Fruit fly (Drosophila melanogaster) whole organism, wandering third instar larva: ENCODE measurements around the gene CG15696.
A peak's percentile ranks its signal among the peaks of the same experiment; 100 is the strongest.

Source experiments
- Abd-B ChIP-seq: fragments of >200 bp; optimal IDR thresholded peaks from 2 replicates; lab custom pipeline; 2017; ENCODE audit warnings: missing biosample characterization, missing genetic modification characterization
- CG32264 ChIP-seq: fragments of 200-800 bp; sonication (Bioruptor generic); optimal IDR thresholded peaks from 2 replicates; lab custom pipeline; 2016; ENCODE audit warnings: missing biosample characterization, missing genetic modification characterization
- CrebA ChIP-seq: fragments of 200-800 bp; sonication (Bioruptor generic); optimal IDR thresholded peaks from 2 replicates; lab custom pipeline; 2016; ENCODE audit warnings: missing biosample characterization, mild to moderate bottlenecking, missing genetic modification characterization, borderline replicate concordance
- Dif ChIP-seq: fragments of 200-275, 200-300 bp; sonication (Bioruptor generic); optimal IDR thresholded peaks from 2 replicates; lab custom pipeline; 2018; ENCODE audit warnings: missing biosample characterization, missing genetic modification characterization; ENCODE audit not compliant: partially characterized antibody
- GATAd ChIP-seq: sonication (Bioruptor generic); optimal IDR thresholded peaks from 2 replicates; lab custom pipeline; 2016; ENCODE audit warnings: missing biosample characterization, missing genetic modification characterization
- HLH106 ChIP-seq: fragments of 200-800 bp; optimal IDR thresholded peaks from 3 replicates; lab custom pipeline; 2019; ENCODE audit warnings: missing biosample characterization, mild to moderate bottlenecking, missing genetic modification characterization, moderate library complexity
- Hnf4 ChIP-seq: fragments of 200-800 bp; sonication (Bioruptor generic); optimal IDR thresholded peaks from 2 replicates; lab custom pipeline; 2016; ENCODE audit warnings: missing biosample characterization, mild to moderate bottlenecking, missing genetic modification characterization
- Hr78 ChIP-seq: fragments of >200 bp; optimal IDR thresholded peaks from 2 replicates; lab custom pipeline; 2017; ENCODE audit warnings: missing biosample characterization, missing genetic modification characterization
- Jra ChIP-seq: sonication (Bioruptor generic); optimal IDR thresholded peaks from 2 replicates; lab custom pipeline; 2016; ENCODE audit warnings: missing biosample characterization, missing genetic modification characterization
- Mio ChIP-seq: sonication (Bioruptor generic); optimal IDR thresholded peaks from 2 replicates; lab custom pipeline; 2016; ENCODE audit warnings: missing biosample characterization, missing genetic modification characterization
- N ChIP-seq: fragments of >200 bp; optimal IDR thresholded peaks from 2 replicates; lab custom pipeline; 2018; ENCODE audit warnings: missing biosample characterization, missing external identifiers, missing genetic modification characterization
- Rel ChIP-seq, 2 experiments: fragments of 200-800 bp; sonication (Bioruptor generic) in 1 of 2; optimal IDR thresholded peaks; 2 replicates in 1 of 2; 3 replicates in 1 of 2; lab custom pipeline; 2016 to 2019; ENCODE audit warnings: mild to moderate bottlenecking in 2 of 2, missing biosample characterization in 2 of 2, missing genetic modification characterization in 2 of 2, moderate library complexity in 1 of 2
- Sp1 ChIP-seq: fragments of 200-800 bp; sonication (Bioruptor generic); optimal IDR thresholded peaks from 3 replicates; lab custom pipeline; 2019; ENCODE audit warnings: missing biosample characterization, mild to moderate bottlenecking, missing genetic modification characterization, moderate library complexity
- dl ChIP-seq, 2 experiments: fragments of 175-275, 200-275 bp in 1 of 2; fragments of 200-275 bp in 1 of 2; sonication (Bioruptor generic); optimal IDR thresholded peaks; lab custom pipeline; 2018; ENCODE audit warnings: mild to moderate bottlenecking in 2 of 2, missing biosample characterization in 2 of 2, missing genetic modification characterization in 2 of 2, moderate library complexity in 2 of 2; ENCODE audit not compliant: partially characterized antibody in 2 of 2, insufficient read depth in 1 of 2
- dmrt93B ChIP-seq: fragments of 200-800 bp; sonication (Bioruptor generic); optimal IDR thresholded peaks from 2 replicates; lab custom pipeline; 2018; ENCODE audit warnings: missing biosample characterization, mild to moderate bottlenecking, missing genetic modification characterization
- dsf ChIP-seq: sonication (Bioruptor generic); optimal IDR thresholded peaks from 2 replicates; lab custom pipeline; 2016; ENCODE audit warnings: missing biosample characterization, missing genetic modification characterization, borderline replicate concordance
- ey ChIP-seq: fragments of 200-800 bp; sonication (Bioruptor generic); optimal IDR thresholded peaks from 2 replicates; lab custom pipeline; 2016; ENCODE audit warnings: missing biosample characterization, missing genetic modification characterization
- foxo ChIP-seq, 2 experiments: fragments of 200-800 bp; sonication (Bioruptor generic); optimal IDR thresholded peaks; 2 replicates in 1 of 2; 3 replicates in 1 of 2; lab custom pipeline; 2016 to 2017; ENCODE audit warnings: missing biosample characterization in 2 of 2, missing genetic modification characterization in 2 of 2
- fru ChIP-seq: fragments of 200-800 bp; sonication (Bioruptor generic); optimal IDR thresholded peaks from 3 replicates; lab custom pipeline; 2016; ENCODE audit warnings: missing biosample characterization, mild to moderate bottlenecking, missing genetic modification characterization
- h ChIP-seq: fragments of 200-800 bp; sonication (Bioruptor generic); optimal IDR thresholded peaks from 3 replicates; lab custom pipeline; 2016; ENCODE audit warnings: missing biosample characterization, mild to moderate bottlenecking, missing genetic modification characterization
- jim ChIP-seq: fragments of 175-275, 200-325 bp; sonication (Bioruptor generic); optimal IDR thresholded peaks from 2 replicates; lab custom pipeline; 2016; ENCODE audit warnings: missing biosample characterization, mild to moderate bottlenecking, missing genetic modification characterization
- lola ChIP-seq: fragments of >200 bp; optimal IDR thresholded peaks from 2 replicates; lab custom pipeline; 2017; ENCODE audit warnings: missing biosample characterization, missing genetic modification characterization
- psq ChIP-seq: fragments of 200-800 bp; sonication (Bioruptor generic); optimal IDR thresholded peaks from 3 replicates; lab custom pipeline; 2017; ENCODE audit warnings: missing biosample characterization, mild to moderate bottlenecking, missing genetic modification characterization, moderate library complexity
- rgr ChIP-seq: fragments of 200-800 bp; sonication (Bioruptor generic); optimal IDR thresholded peaks from 3 replicates; lab custom pipeline; 2016; ENCODE audit warnings: missing biosample characterization, mild to moderate bottlenecking, missing genetic modification characterization
- sage ChIP-seq: fragments of 200-800 bp; sonication (Bioruptor generic); optimal IDR thresholded peaks from 2 replicates; lab custom pipeline; 2016; ENCODE audit warnings: missing biosample characterization, mild to moderate bottlenecking, missing genetic modification characterization
- sv ChIP-seq: fragments of 200-800 bp; sonication (Bioruptor generic); optimal IDR thresholded peaks from 3 replicates; lab custom pipeline; 2016; ENCODE audit warnings: missing biosample characterization, missing genetic modification characterization
- tai ChIP-seq: sonication (Bioruptor generic); optimal IDR thresholded peaks from 2 replicates; lab custom pipeline; 2016; ENCODE audit warnings: missing biosample characterization, missing genetic modification characterization
- usp ChIP-seq: fragments of >200 bp; optimal IDR thresholded peaks from 2 replicates; lab custom pipeline; 2017; ENCODE audit warnings: missing biosample characterization, missing genetic modification characterization
- woc ChIP-seq: sonication (Bioruptor generic); optimal IDR thresholded peaks from 2 replicates; lab custom pipeline; 2016; ENCODE audit warnings: missing biosample characterization, mild to moderate bottlenecking, missing genetic modification characterization

CG15696 gene

DNA sequence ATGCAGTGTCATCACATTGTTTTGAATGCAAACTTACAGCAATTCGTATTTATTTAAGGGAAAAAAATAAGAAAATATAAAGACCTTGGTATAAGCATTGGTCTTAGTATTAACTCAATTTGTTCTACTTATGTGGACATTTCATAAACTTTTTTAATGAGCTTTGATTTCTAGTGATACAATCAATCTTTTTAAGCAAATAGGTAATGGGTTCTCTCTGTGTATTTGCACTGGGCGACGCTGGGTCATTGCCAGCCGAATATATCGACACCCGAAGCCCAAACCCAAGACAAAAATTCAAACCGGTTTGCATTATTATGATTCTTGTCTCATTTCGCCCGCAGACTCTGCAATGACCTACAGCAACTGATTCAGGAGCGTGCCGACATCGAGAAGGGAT, 11.3 kb upstream of the CG15696 start:
- no peak for TF ChIP-seq Rel (GFP tag; optimal IDR thresholded peaks at IDR 0.05; lab: Kevin White, UChicago)
- TF ChIP-seq Rel (tag; optimal IDR thresholded peaks at IDR 0.05; lab: Kevin White, UChicago): no peak
- TF ChIP-seq fru: peak; percentile 18
- TF ChIP-seq dl (GFP tag; optimal IDR thresholded peaks at IDR 0.05; lab: Kevin White, UChicago; ENCODE audit: insufficient read depth in 1 of 2, partially characterized antibody in 2 of 2): no peak
- TF ChIP-seq Abd-B (GFP tag; lab: Kevin White, UChicago): no peak
- TF ChIP-seq HLH106 (tag; lab: Kevin White, UChicago): no peak
- TF ChIP-seq GATAd (GFP tag; lab: Kevin White, UChicago): no peak
- no peak for TF ChIP-seq CG32264
- no peak for TF ChIP-seq usp (GFP tag; lab: Kevin White, UChicago)
- no peak for TF ChIP-seq sage (GFP tag; lab: Kevin White, UChicago)
- peak; percentile 24 for TF ChIP-seq Hnf4 (GFP tag; lab: Kevin White, UChicago)
- TF ChIP-seq ey (GFP tag; lab: Kevin White, UChicago): no peak

DNA sequence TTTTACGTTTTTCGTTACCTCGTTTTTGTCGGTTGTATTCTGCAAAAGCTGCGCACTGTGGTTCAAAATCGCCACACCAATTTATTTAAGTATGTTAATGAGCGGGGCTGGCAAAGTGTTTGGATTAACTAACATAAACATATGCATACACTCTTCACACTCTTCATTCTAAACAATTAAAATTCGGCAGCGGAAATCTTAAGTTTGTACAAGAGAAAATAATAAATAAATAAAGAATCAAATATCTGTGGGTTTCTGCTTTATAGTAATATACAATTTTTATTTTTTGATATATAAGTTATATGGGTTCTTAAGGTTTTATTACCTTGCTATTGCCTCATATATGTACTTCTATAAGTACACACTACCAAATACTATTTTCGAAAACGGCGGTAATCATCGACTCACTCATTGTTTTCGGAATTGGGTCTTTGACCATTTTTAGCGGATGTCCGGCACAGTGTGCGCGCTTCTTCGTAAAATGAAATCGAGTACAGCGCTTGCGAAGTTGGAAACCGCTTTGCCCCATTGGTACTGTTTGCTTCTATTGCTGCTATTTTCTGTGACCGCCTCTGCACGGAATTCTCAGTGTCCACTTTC, 10.5 kb upstream of the CG15696 start:
- no peak for TF ChIP-seq Mio (GFP tag; lab: Kevin White, UChicago)
- peak in 1 of 2 experiments; percentile 21 for TF ChIP-seq foxo (GFP tag; optimal IDR thresholded peaks at IDR 0.05; lab: Kevin White, UChicago)

DNA sequence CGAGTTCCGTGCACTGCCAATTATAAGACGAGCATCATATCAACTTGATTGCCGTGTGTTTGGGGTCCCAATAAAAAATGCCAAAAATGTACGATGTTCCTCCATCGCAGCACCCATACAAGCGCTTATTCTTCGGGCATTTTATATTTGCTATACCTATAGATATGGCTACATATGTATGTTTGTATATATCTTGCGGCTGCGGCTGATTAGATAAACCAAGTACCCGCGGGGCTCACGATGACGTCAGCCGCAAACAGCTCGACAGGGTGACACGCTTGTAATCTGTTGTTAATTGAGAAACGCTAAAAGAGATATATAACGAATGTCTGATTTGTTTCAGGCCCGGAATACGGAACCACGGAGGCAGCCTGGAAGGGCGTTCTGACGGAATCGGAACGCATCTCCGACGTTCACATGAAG, 9.6 kb upstream of the CG15696 start:
- peak; percentile 46 for TF ChIP-seq h
- no peak for TF ChIP-seq Rel (GFP tag; optimal IDR thresholded peaks at IDR 0.05; lab: Kevin White, UChicago)
- peak; percentile 26 for TF ChIP-seq Rel (tag; optimal IDR thresholded peaks at IDR 0.05; lab: Kevin White, UChicago)
- no peak for TF ChIP-seq lola

DNA sequence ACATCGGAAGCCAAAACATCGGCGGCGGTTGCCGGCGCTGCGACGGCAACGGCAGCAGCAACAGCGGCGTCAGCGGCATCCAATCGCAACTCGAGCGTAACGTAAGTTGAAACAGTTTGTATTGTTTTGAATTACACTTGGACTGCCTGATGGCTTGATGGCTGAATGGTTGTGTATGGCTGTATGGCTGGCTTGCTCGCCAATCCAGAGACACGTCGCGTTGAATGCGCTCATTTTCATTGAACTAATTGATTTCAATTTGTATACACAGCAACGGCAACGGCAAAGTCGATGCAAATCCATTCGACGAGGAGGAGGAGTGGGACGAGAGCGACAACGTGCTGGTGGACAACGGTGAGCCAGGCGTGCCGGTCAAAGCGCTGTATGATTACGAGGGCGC, 8.1 kb upstream of the CG15696 start:
- TF ChIP-seq sv: no peak
- no peak for TF ChIP-seq Hnf4 (GFP tag; lab: Kevin White, UChicago)
- no peak for TF ChIP-seq CrebA
- TF ChIP-seq Jra (GFP tag; lab: Kevin White, UChicago): no peak
- TF ChIP-seq Dif: no peak
- no peak for TF ChIP-seq dsf (GFP tag; lab: Kevin White, UChicago)

DNA sequence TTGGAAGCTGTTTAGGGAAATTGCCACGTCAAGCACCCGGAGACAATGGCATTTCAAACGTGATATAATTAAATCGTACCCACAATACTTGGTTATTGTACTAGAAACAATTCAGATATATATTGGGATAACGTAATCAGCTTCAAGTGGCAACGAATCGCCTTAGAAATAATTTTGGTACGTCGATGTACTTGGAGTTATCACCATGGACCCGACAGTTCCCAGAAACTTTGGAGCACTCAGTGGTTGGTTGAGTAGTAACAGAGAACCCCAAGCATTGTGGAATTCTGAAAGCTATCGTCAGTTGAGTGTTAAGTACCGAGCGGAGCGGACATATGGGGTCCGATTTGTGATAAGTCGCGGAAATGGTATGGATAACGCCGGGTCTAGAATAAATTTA, 5.0 kb upstream of the CG15696 start, which contains the start of gene CG15695:
TSS of gene CG15695 (plus strand) at position 301 of the 400 bp plus-strand sequence.
- TF ChIP-seq HLH106 (tag; lab: Kevin White, UChicago): no peak
- TF ChIP-seq GATAd (GFP tag; lab: Kevin White, UChicago): no peak
- TF ChIP-seq Hr78 (GFP tag; lab: Kevin White, UChicago): no peak
- no peak for TF ChIP-seq psq (GFP tag; lab: Kevin White, UChicago)
- no peak for TF ChIP-seq Abd-B (GFP tag; lab: Kevin White, UChicago)
- no peak for TF ChIP-seq sage (GFP tag; lab: Kevin White, UChicago)
- no peak for TF ChIP-seq Sp1
- TF ChIP-seq foxo (GFP tag; optimal IDR thresholded peaks at IDR 0.05; lab: Kevin White, UChicago): no peak
- TF ChIP-seq dmrt93B (GFP tag; lab: Kevin White, UChicago): no peak
- no peak for TF ChIP-seq ey (GFP tag; lab: Kevin White, UChicago)

DNA sequence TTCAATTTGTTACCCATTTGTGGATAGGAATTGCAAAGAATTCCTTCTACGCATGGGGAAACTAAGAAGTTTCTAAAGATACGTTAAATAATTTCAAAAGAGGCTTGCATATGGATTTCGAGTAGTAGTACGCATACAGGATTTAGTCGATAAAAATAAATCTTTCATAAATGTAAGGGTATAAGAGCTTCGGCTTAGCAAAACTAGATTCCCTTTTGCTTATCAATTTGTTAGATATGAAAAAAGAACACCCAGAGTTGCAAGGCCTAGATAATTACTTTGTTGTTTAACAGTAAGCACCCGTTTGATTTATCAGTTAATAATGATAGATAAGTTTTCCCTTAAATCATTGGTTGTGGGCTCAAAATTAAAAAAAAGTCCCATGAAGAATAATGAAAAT, 1.4 kb upstream of the CG15696 start:
- TF ChIP-seq Hnf4 (GFP tag; lab: Kevin White, UChicago): no peak
- no peak for TF ChIP-seq jim (GFP tag; lab: Kevin White, UChicago)
- TF ChIP-seq N: no peak
- TF ChIP-seq tai (GFP tag; lab: Kevin White, UChicago): no peak
- no peak for TF ChIP-seq woc (GFP tag; lab: Kevin White, UChicago)
- TF ChIP-seq Rel (GFP tag; optimal IDR thresholded peaks at IDR 0.05; lab: Kevin White, UChicago): no peak
- no peak for TF ChIP-seq Rel (tag; optimal IDR thresholded peaks at IDR 0.05; lab: Kevin White, UChicago)
- TF ChIP-seq rgr (GFP tag; lab: Kevin White, UChicago): no peak
- no peak for TF ChIP-seq Jra (GFP tag; lab: Kevin White, UChicago)
